Fruit fly (Drosophila melanogaster): ENCODE data around the gene CG2003.

- TF ChIP-seq CG8478 (optimal IDR thresholded peaks at IDR 0.05) (no peak), CTCF (optimal IDR thresholded peaks at IDR 0.05) (no peak)
Observed at dm6 chr3R:31973155-31973554, 4.8 kb upstream of the CG2003 start.

Data from S2 (cell line).